Worm (Caenorhabditis elegans): ENCODE results near the gene T20D4.7.

DNA sequence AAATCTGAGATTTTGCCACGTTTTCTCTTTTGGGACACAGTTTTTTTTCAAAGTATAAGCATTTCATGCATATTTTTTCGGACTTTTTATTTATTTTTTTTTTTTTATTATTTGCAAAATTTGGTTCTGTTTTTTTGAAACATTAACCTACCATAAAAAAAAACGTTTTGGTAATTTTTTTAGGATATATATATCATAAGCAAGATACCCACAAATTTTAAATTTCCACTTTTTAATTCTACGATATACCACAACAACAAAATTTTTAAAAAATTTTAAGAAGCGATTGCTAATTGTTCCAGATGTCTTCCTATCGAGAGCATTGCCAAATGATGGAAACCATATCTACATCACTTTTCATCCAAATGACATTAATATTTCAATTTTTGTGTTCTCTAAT is 20.0 kb downstream of the T20D4.7 start, which contains the start of gene srab-20:
- TF ChIP-seq snpc-3.4 (tag; optimal IDR thresholded peaks at IDR 0.05) (no peak), tlf-1 (GFP tag; optimal IDR thresholded peaks at IDR 0.05) (no peak), ama-1 (optimal IDR thresholded peaks at IDR 0.05) (no peak), ama-1 (GFP tag; optimal IDR thresholded peaks at IDR 0.05) (no peak), nhr-80 (tag; optimal IDR thresholded peaks at IDR 0.05) (no peak), ekl-4 (GFP tag; IDR thresholded peaks at IDR 0.05) (no peak), Y53G8AR.9 (GFP tag; conservative IDR thresholded peaks at IDR 0.05) (no peak)
